Worm (Caenorhabditis elegans): ENCODE data around the gene R09H10.6.

Gene R09H10.6

DNA sequence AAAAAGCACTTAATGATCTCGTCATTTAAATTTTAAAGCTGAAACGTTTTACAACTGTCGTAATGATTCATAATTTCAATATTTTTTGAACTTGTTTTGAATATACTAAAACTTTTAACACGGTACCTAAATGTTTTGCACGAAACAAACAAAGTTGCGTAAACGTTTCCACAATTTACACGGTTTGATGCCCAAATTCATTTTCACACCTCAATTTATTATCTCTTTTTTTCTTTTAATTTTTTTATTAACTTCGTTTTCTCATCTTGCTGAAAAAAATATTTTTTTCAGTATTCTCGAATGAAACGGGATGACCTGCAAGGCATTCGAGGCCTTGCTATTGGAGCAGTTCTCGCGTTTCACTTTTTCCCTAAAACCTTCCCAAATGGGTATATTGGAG, 24.1 kb upstream of the R09H10.6 start, which contains the start of gene oac-8:
oac-8 (plus strand) TSS at position 301 of the 400 bp plus-strand sequence.
- TF ChIP-seq lsy-2 (tag; optimal IDR thresholded peaks at IDR 0.05) (no peak), ztf-11 (tag; optimal IDR thresholded peaks at IDR 0.05) (no peak), M03D4.4 (tag; optimal IDR thresholded peaks at IDR 0.05) (no peak), lin-32 (GFP tag; optimal IDR thresholded peaks at IDR 0.05) (no peak), cnd-1 (tag; optimal IDR thresholded peaks at IDR 0.05) (no peak), drap-1 (GFP tag; optimal IDR thresholded peaks at IDR 0.05) (no peak), tbx-8 (GFP tag; optimal IDR thresholded peaks at IDR 0.05) (no peak), blmp-1 (tag; optimal IDR thresholded peaks at IDR 0.05) (no peak), unc-39 (tag; optimal IDR thresholded peaks at IDR 0.05) (no peak), bed-3 (GFP tag; optimal IDR thresholded peaks at IDR 0.05) (no peak), nhr-76 (tag; optimal IDR thresholded peaks at IDR 0.05) (no peak), unc-120 (tag; optimal IDR thresholded peaks at IDR 0.05; ENCODE audit: poor library complexity, severe bottlenecking) (no peak), ceh-39 (tag; optimal IDR thresholded peaks at IDR 0.05) (no peak), sptf-1 (tag; optimal IDR thresholded peaks at IDR 0.05) (no peak), ces-1 (GFP tag; optimal IDR thresholded peaks at IDR 0.05) (no peak), sem-2 (GFP tag; optimal IDR thresholded peaks at IDR 0.05) (no peak)

DNA sequence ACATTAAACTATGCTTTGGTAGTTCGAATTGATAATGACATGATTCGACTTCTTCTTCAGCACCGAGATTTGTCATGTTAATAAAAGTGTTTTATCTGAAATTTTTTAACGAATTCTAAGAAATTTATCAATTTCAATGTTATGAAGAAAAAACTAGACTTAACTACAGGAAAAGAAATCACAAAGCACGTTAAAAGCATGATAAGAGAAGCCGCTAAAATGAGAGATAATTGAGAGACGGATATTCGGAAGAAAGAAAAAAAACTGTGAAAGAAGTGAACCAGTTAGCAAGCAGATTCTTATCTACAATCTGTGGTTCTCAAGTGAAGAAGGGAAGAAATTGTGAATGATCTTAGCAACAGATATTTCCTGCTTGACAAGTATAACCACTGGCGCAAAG, 19.3 kb upstream of the R09H10.6 start, which contains the start of gene C43F9.4:
C43F9.4 (minus strand) TSS at position 101 of the 400 bp plus-strand sequence.
- no peak for TF ChIP-seq ceh-83 (GFP tag; optimal IDR thresholded peaks at IDR 0.05)
- no peak for TF ChIP-seq snpc-4 (tag; optimal IDR thresholded peaks at IDR 0.05)
- no peak for TF ChIP-seq ham-2 (GFP tag; optimal IDR thresholded peaks at IDR 0.05)
- no peak for TF ChIP-seq sptf-1 (tag; optimal IDR thresholded peaks at IDR 0.05)
- no peak for TF ChIP-seq nhr-237 (tag; optimal IDR thresholded peaks at IDR 0.05)
- TF ChIP-seq ztf-11 (tag; optimal IDR thresholded peaks at IDR 0.05), result no peak
- TF ChIP-seq unc-39 (tag; optimal IDR thresholded peaks at IDR 0.05), result no peak
- TF ChIP-seq nhr-2 (tag; optimal IDR thresholded peaks at IDR 0.05), result no peak
- no peak for TF ChIP-seq lin-32 (GFP tag; optimal IDR thresholded peaks at IDR 0.05)
- no peak for TF ChIP-seq drap-1 (GFP tag; optimal IDR thresholded peaks at IDR 0.05)
- TF ChIP-seq mls-2 (tag; optimal IDR thresholded peaks at IDR 0.05), result no peak
- TF ChIP-seq mep-1 (tag; optimal IDR thresholded peaks at IDR 0.05), result no peak

DNA sequence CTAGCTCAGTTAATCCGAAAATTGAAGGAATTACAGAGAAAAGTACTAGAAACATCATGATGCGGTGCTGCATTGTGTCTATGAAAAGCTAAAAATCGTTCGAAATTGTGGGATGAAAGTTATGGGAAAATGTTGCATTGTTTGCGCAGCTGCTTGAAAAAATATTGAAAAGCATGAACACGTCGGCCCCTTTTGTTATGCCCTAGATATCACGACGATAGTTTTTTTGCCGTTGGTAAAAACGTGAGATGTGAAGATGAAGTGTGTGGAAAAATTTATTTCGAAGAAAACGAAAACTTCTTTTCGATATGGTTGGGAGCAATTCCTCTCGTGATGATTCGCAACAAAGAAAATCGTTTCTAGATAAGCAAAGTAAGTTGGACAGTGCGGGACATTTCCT, 17.7 kb upstream of the R09H10.6 start, which contains the start of the genes C43F9.5 and nkb-2:
C43F9.5 (minus strand) TSS at position 101 of the 400 bp plus-strand sequence.
nkb-2 (plus strand) TSS at position 277 of the 400 bp plus-strand sequence.
- TF ChIP-seq ceh-83 (GFP tag; optimal IDR thresholded peaks at IDR 0.05) (no peak), ces-1 (GFP tag; optimal IDR thresholded peaks at IDR 0.05) (no peak), ceh-43 (GFP tag; optimal IDR thresholded peaks at IDR 0.05) (no peak), nhr-12 (tag; optimal IDR thresholded peaks at IDR 0.05) (no peak), lin-32 (GFP tag; optimal IDR thresholded peaks at IDR 0.05) (no peak), sptf-1 (tag; optimal IDR thresholded peaks at IDR 0.05) (no peak), nhr-237 (tag; optimal IDR thresholded peaks at IDR 0.05) (no peak)

DNA sequence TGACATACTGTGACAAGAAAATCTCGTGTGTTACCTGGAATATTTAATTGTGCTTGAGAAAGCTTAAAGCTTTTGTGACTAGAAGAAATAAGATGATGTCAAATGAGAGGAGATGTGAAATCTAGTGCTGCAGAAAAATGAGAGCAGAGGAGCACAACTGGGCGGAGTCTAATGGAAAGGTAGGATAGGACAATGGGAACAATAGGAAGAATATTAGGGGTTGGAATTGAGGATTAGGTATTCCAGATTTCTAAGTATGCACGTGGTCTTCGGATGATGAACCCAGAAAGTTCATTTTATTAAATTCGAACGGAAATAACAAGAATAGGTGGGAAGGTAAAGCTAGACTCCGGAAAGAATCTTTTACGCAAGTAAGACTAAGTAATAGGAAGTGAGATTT, 14.8 kb upstream of the R09H10.6 start, which contains the start of gene C43F9.7:
C43F9.7 (minus strand) TSS at position 101 of the 400 bp plus-strand sequence.
- TF ChIP-seq nhr-2 (tag; optimal IDR thresholded peaks at IDR 0.05), result no peak

DNA sequence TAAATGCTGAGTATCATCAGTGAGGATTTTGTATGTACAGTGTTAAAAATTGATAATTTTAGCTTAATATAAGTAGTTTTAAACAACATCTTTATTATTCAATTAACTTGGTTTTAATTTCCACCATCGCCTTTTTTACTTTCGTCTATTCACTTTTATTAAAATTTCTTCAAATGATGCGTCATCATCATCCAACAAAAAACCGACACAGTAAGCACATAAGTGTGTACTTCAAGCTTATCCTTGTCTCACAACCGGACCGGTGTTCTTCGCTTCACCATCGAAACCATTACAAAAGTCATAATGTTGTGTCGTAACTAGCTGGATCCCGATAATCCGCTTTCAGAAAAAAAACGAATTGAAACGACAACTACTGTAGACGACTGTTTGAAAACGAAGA, 11.9 kb upstream of the R09H10.6 start, which contains the start of gene C43F9.11:
C43F9.11 (plus strand) TSS at position 301 of the 400 bp plus-strand sequence.
- TF ChIP-seq M03D4.4 (tag; optimal IDR thresholded peaks at IDR 0.05), result no peak
- no peak for TF ChIP-seq unc-62 (GFP tag; optimal IDR thresholded peaks at IDR 0.05)
- no peak for TF ChIP-seq lin-13 (tag; optimal IDR thresholded peaks at IDR 0.05)
- TF ChIP-seq ceh-43 (GFP tag; optimal IDR thresholded peaks at IDR 0.05), result no peak
- no peak for TF ChIP-seq unc-39 (tag; optimal IDR thresholded peaks at IDR 0.05)
- no peak for TF ChIP-seq blmp-1 (tag; optimal IDR thresholded peaks at IDR 0.05)
- TF ChIP-seq elt-1 (tag; optimal IDR thresholded peaks at IDR 0.05; ENCODE audit: borderline replicate concordance, insufficient read depth), result no peak
- no peak for TF ChIP-seq bed-3 (GFP tag; optimal IDR thresholded peaks at IDR 0.05)
- TF ChIP-seq nhr-76 (tag; optimal IDR thresholded peaks at IDR 0.05), result no peak
- no peak for TF ChIP-seq ceh-83 (GFP tag; optimal IDR thresholded peaks at IDR 0.05)
- TF ChIP-seq drap-1 (GFP tag; optimal IDR thresholded peaks at IDR 0.05), result no peak
- TF ChIP-seq lsy-2 (tag; optimal IDR thresholded peaks at IDR 0.05), result no peak
- TF ChIP-seq zip-8 (tag; optimal IDR thresholded peaks at IDR 0.05), result no peak
- no peak for TF ChIP-seq ham-2 (GFP tag; optimal IDR thresholded peaks at IDR 0.05)
- TF ChIP-seq pha-4 (tag; optimal IDR thresholded peaks at IDR 0.05), result no peak
- TF ChIP-seq unc-120 (tag; optimal IDR thresholded peaks at IDR 0.05; ENCODE audit: poor library complexity, severe bottlenecking), result no peak
- TF ChIP-seq hlh-1 (tag; optimal IDR thresholded peaks at IDR 0.05), result no peak
- TF ChIP-seq elt-3 (tag; optimal IDR thresholded peaks at IDR 0.05), result no peak

Measured in whole organism, mixed stage, embryonic.